Worm (Caenorhabditis elegans): ENCODE data around the gene C48B4.3.

C48B4.3 gene

ce11 chrIII:9570869-9571268 is 11.3 kb downstream of the C48B4.3 start:
- TF ChIP-seq gmeb-1 (tag; optimal IDR thresholded peaks at IDR 0.05) (peak; percentile 72), nhr-21 (tag; optimal IDR thresholded peaks at IDR 0.05) (no peak), lsy-2 (tag; optimal IDR thresholded peaks at IDR 0.05) (peak in 1 of 2 experiments; percentile 48), dmd-4 (tag; optimal IDR thresholded peaks at IDR 0.05) (no peak), nhr-23 (tag; optimal IDR thresholded peaks at IDR 0.05) (no peak), sma-9 (GFP tag; optimal IDR thresholded peaks at IDR 0.05) (no peak), sma-9 (tag; optimal IDR thresholded peaks at IDR 0.05) (no peak), crh-2 (tag; optimal IDR thresholded peaks at IDR 0.05) (no peak)

ce11 chrIII:9568451-9568850 is 13.7 kb downstream of the C48B4.3 start, which contains the start of gene C48B4.13:
Gene C48B4.13, plus strand, starts transcription at chrIII:9568751.
- TF ChIP-seq F13H6.1 (tag; optimal IDR thresholded peaks at IDR 0.05) (no peak), lin-11 (tag; optimal IDR thresholded peaks at IDR 0.05) (no peak), unc-39 (tag; optimal IDR thresholded peaks at IDR 0.05) (no peak), lin-39 (tag; optimal IDR thresholded peaks at IDR 0.05) (no peak), nhr-11 (tag; optimal IDR thresholded peaks at IDR 0.05) (no peak), ceh-82 (tag; optimal IDR thresholded peaks at IDR 0.05) (no peak), nhr-237 (tag; optimal IDR thresholded peaks at IDR 0.05) (no peak), nhr-129 (tag; optimal IDR thresholded peaks at IDR 0.05) (no peak), sma-3 (GFP tag; optimal IDR thresholded peaks at IDR 0.05) (no peak), mdl-1 (tag; optimal IDR thresholded peaks at IDR 0.05) (no peak), R02D3.7 (tag; optimal IDR thresholded peaks at IDR 0.05) (no peak), gmeb-1 (tag; optimal IDR thresholded peaks at IDR 0.05) (no peak), crh-2 (tag; optimal IDR thresholded peaks at IDR 0.05) (no peak), nhr-77 (tag; optimal IDR thresholded peaks at IDR 0.05) (no peak), aly-2 (tag; optimal IDR thresholded peaks at IDR 0.05) (no peak), ama-1 (optimal IDR thresholded peaks at IDR 0.05) (no peak)

ce11 chrIII:9565973-9566372 is 16.2 kb downstream of the C48B4.3 start, which contains the start of gene C48B4.11:
Gene C48B4.11, minus strand, starts transcription at chrIII:9566115.
- TF ChIP-seq snpc-4 (tag; optimal IDR thresholded peaks at IDR 0.05): no peak

ce11 chrIII:9564410-9564809 is 17.8 kb downstream of the C48B4.3 start, which contains the start of gene C48B4.10:
Gene C48B4.10, minus strand, starts transcription at chrIII:9564510.
- TF ChIP-seq skn-1 (tag; optimal IDR thresholded peaks at IDR 0.05): no peak
- TF ChIP-seq Y55F3AM.14 (GFP tag; optimal IDR thresholded peaks at IDR 0.05): no peak
- TF ChIP-seq unc-55 (GFP tag; optimal IDR thresholded peaks at IDR 0.05): no peak
- TF ChIP-seq ZK546.5 (tag; optimal IDR thresholded peaks at IDR 0.05): no peak
- no peak for TF ChIP-seq lin-39 (tag; optimal IDR thresholded peaks at IDR 0.05)
- no peak for TF ChIP-seq F13H6.1 (tag; optimal IDR thresholded peaks at IDR 0.05)
- TF ChIP-seq dmd-4 (tag; optimal IDR thresholded peaks at IDR 0.05): no peak
- no peak for TF ChIP-seq nhr-12 (tag; optimal IDR thresholded peaks at IDR 0.05)
- TF ChIP-seq lsy-2 (tag; optimal IDR thresholded peaks at IDR 0.05): no peak
- no peak for TF ChIP-seq sma-3 (GFP tag; optimal IDR thresholded peaks at IDR 0.05)
- no peak for TF ChIP-seq ztf-11 (tag; optimal IDR thresholded peaks at IDR 0.05)
- no peak for TF ChIP-seq ceh-16 (tag; optimal IDR thresholded peaks at IDR 0.05)
- no peak for TF ChIP-seq fos-1 (tag; optimal IDR thresholded peaks at IDR 0.05)
- no peak for TF ChIP-seq C34F6.9 (tag; optimal IDR thresholded peaks at IDR 0.05)
- no peak for TF ChIP-seq peb-1 (tag; optimal IDR thresholded peaks at IDR 0.05)
- TF ChIP-seq lin-11 (tag; optimal IDR thresholded peaks at IDR 0.05): no peak

- TF ChIP-seq F13H6.1 (tag; optimal IDR thresholded peaks at IDR 0.05) (no peak), nhr-6 (tag; optimal IDR thresholded peaks at IDR 0.05) (no peak), alr-1 (tag; optimal IDR thresholded peaks at IDR 0.05) (no peak), lsy-2 (tag; optimal IDR thresholded peaks at IDR 0.05) (no peak), ama-1 (optimal IDR thresholded peaks at IDR 0.05) (no peak), elt-1 (tag; optimal IDR thresholded peaks at IDR 0.05) (no peak), fos-1 (tag; optimal IDR thresholded peaks at IDR 0.05) (no peak), sma-9 (GFP tag; optimal IDR thresholded peaks at IDR 0.05) (no peak), sma-9 (tag; optimal IDR thresholded peaks at IDR 0.05) (no peak), ztf-1 (GFP tag; conservative IDR thresholded peaks at IDR 0.05) (no peak), nhr-23 (tag; optimal IDR thresholded peaks at IDR 0.05) (no peak), ceh-16 (tag; optimal IDR thresholded peaks at IDR 0.05) (no peak), lin-11 (tag; optimal IDR thresholded peaks at IDR 0.05) (no peak), nhr-12 (tag; optimal IDR thresholded peaks at IDR 0.05) (no peak), unc-62 (GFP tag; optimal IDR thresholded peaks at IDR 0.05) (no peak), peb-1 (tag; optimal IDR thresholded peaks at IDR 0.05) (no peak), nhr-21 (tag; optimal IDR thresholded peaks at IDR 0.05) (no peak), R02D3.7 (tag; optimal IDR thresholded peaks at IDR 0.05) (no peak), sem-4 (tag; optimal IDR thresholded peaks at IDR 0.05) (no peak), aly-2 (tag; optimal IDR thresholded peaks at IDR 0.05) (no peak)
Observed at ce11 chrIII:9563235-9563634, 19.0 kb downstream of the C48B4.3 start, which contains the start of gene C48B4.9. Gene C48B4.9, minus strand, starts transcription at chrIII:9563335.
